Worm (Caenorhabditis elegans) whole organism, young adult: ENCODE results near the gene B0222.15.

Source experiments
- C17E4.6 ChIP-seq: fragments of 200-800 bp; sonication (Bioruptor generic); IDR thresholded peaks from 2 replicates; pipeline ENCODE4 v1.3.6; 2022; ENCODE audit warnings: missing genetic modification reagents, missing genetic modification characterization, missing compliant biosample characterization
- F55B11.4 ChIP-seq: sonication (generic microtip); optimal IDR thresholded peaks from 2 replicates; lab custom pipeline; 2016; ENCODE audit warnings: missing compliant biosample characterization, missing genetic modification characterization, borderline replicate concordance; ENCODE audit not compliant: insufficient read depth
- Y53F4B.3 ChIP-seq: fragments of 200-800 bp; sonication (Bioruptor generic); IDR thresholded peaks from 2 replicates; pipeline ENCODE4 v1.3.6; 2022; ENCODE audit warnings: missing genetic modification reagents, missing genetic modification characterization, missing compliant biosample characterization
- Y53G8AR.9 ChIP-seq: fragments of 200-800 bp; sonication (Bioruptor generic); conservative IDR thresholded peaks from 2 replicates; pipeline ENCODE4 v1.3.6; 2022; ENCODE audit warnings: missing genetic modification reagents, missing genetic modification characterization, missing compliant biosample characterization
- Y56A3A.18 ChIP-seq: fragments of 200-800 bp; sonication (Bioruptor generic); IDR thresholded peaks from 2 replicates; pipeline ENCODE4 v1.3.6; 2022; ENCODE audit warnings: missing genetic modification reagents, missing genetic modification characterization, missing compliant biosample characterization
- ZK185.1 ChIP-seq: sonication (generic microtip); optimal IDR thresholded peaks from 2 replicates; lab custom pipeline; 2016; ENCODE audit warnings: mild to moderate bottlenecking, missing genetic modification characterization, missing compliant biosample characterization; ENCODE audit not compliant: poor library complexity, severe bottlenecking
- attf-3 ChIP-seq: fragments of 200-800 bp; sonication (Bioruptor generic); conservative IDR thresholded peaks from 2 replicates; pipeline ENCODE4 v1.3.6; 2022; ENCODE audit warnings: missing genetic modification reagents, missing genetic modification characterization, missing compliant biosample characterization
- bed-1 ChIP-seq: fragments of 200-800 bp; sonication (Bioruptor generic); IDR thresholded peaks from 2 replicates; pipeline ENCODE4 v1.3.6; 2022; ENCODE audit warnings: missing genetic modification reagents, missing genetic modification characterization, missing compliant biosample characterization
- ccch-3 ChIP-seq: fragments of 200-800 bp; sonication (Bioruptor generic); optimal IDR thresholded peaks from 2 replicates; lab custom pipeline; 2018; ENCODE audit warnings: mild to moderate bottlenecking, missing genetic modification characterization, missing compliant biosample characterization
- egl-44 ChIP-seq: fragments of 200-800 bp; sonication (Bioruptor generic); IDR thresholded peaks from 2 replicates; pipeline ENCODE4 v1.3.6; 2022; ENCODE audit warnings: missing genetic modification reagents, missing genetic modification characterization, missing compliant biosample characterization
- egrh-3 ChIP-seq: fragments of 200-800 bp; sonication (Bioruptor generic); IDR thresholded peaks from 2 replicates; pipeline ENCODE4 v1.3.6; 2022; ENCODE audit warnings: missing genetic modification reagents, missing genetic modification characterization, missing compliant biosample characterization
- ets-4 ChIP-seq: fragments of 200-800 bp; sonication (Bioruptor generic); optimal IDR thresholded peaks from 2 replicates; lab custom pipeline; 2018; ENCODE audit warnings: mild to moderate bottlenecking, missing genetic modification characterization, missing compliant biosample characterization
- him-1 ChIP-seq: sonication (generic microtip); optimal IDR thresholded peaks from 2 replicates; lab custom pipeline; 2016; ENCODE audit warnings: missing genotype, missing genetic modification reagents, missing genetic modification characterization, missing compliant biosample characterization
- hlh-12 ChIP-seq: sonication (generic microtip); optimal IDR thresholded peaks from 2 replicates; lab custom pipeline; 2016; ENCODE audit warnings: missing genetic modification characterization, missing compliant biosample characterization
- hlh-26 ChIP-seq: fragments of 200-800 bp; sonication (Bioruptor generic); conservative IDR thresholded peaks from 2 replicates; pipeline ENCODE4 v1.3.6; 2022; ENCODE audit warnings: missing genetic modification reagents, missing genetic modification characterization, missing compliant biosample characterization
- hmg-1.2 ChIP-seq: fragments of 200-800 bp; sonication (Bioruptor generic); IDR thresholded peaks from 2 replicates; pipeline ENCODE4 v1.3.6; 2022; ENCODE audit warnings: missing genetic modification reagents, missing genetic modification characterization, missing compliant biosample characterization
- hrde-1 ChIP-seq: sonication (generic microtip); optimal IDR thresholded peaks from 2 replicates; lab custom pipeline; 2016; ENCODE audit warnings: missing genetic modification characterization, mild to moderate bottlenecking, missing compliant biosample characterization, moderate library complexity, missing genotype, missing genetic modification reagents, borderline replicate concordance
- hsf-1 ChIP-seq: fragments of 200-800 bp; sonication (Bioruptor generic); IDR thresholded peaks from 2 replicates; pipeline ENCODE4 v1.3.6; 2022; ENCODE audit warnings: missing genetic modification reagents, missing genetic modification characterization, missing compliant biosample characterization
- let-607 ChIP-seq, 2 experiments: fragments of 200-800 bp in 1 of 2; sonication (Bioruptor generic) in 1 of 2; sonication (generic microtip) in 1 of 2; optimal IDR thresholded peaks; 2 replicates each; lab custom pipeline; 2016 to 2018; ENCODE audit warnings: mild to moderate bottlenecking in 2 of 2, missing compliant biosample characterization in 2 of 2, missing genetic modification characterization in 2 of 2, moderate library complexity in 2 of 2, missing genotype in 1 of 2
- lin-54 ChIP-seq: fragments of 200-800 bp; sonication (Bioruptor generic); optimal IDR thresholded peaks from 2 replicates; lab custom pipeline; 2018; ENCODE audit warnings: mild to moderate bottlenecking, missing genetic modification characterization, missing compliant biosample characterization
- lsy-27 ChIP-seq: sonication (generic microtip); optimal IDR thresholded peaks from 2 replicates; lab custom pipeline; 2017; ENCODE audit warnings: missing genetic modification characterization, mild to moderate bottlenecking, missing compliant biosample characterization, antibody characterized with exemption, missing genotype, borderline replicate concordance; ENCODE audit not compliant: insufficient read depth
- madf-3 ChIP-seq: fragments of 200-800 bp; sonication (Bioruptor generic); IDR thresholded peaks from 2 replicates; pipeline ENCODE4 v1.3.6; 2022; ENCODE audit warnings: missing genetic modification reagents, missing genetic modification characterization, missing compliant biosample characterization
- mcd-1 ChIP-seq: fragments of 200-800 bp; sonication (Bioruptor generic); IDR thresholded peaks from 2 replicates; pipeline ENCODE4 v1.3.6; 2022; ENCODE audit warnings: missing genetic modification reagents, missing genetic modification characterization, missing compliant biosample characterization
- nfya-1 ChIP-seq: sonication (generic microtip); optimal IDR thresholded peaks from 2 replicates; lab custom pipeline; 2017; ENCODE audit warnings: antibody characterized with exemption, missing compliant biosample characterization, missing genetic modification characterization, borderline replicate concordance; ENCODE audit not compliant: insufficient read depth
- nfyb-1 ChIP-seq: fragments of 200-800 bp; sonication (Bioruptor generic); IDR thresholded peaks from 2 replicates; pipeline ENCODE4 v1.3.6; 2022; ENCODE audit warnings: missing genetic modification reagents, missing genetic modification characterization, missing compliant biosample characterization
- nhr-90 ChIP-seq: sonication (generic microtip); optimal IDR thresholded peaks from 2 replicates; lab custom pipeline; 2016; ENCODE audit warnings: missing genotype, mild to moderate bottlenecking, missing genetic modification characterization, missing compliant biosample characterization
- rcor-1 ChIP-seq: fragments of 200-800 bp; sonication (Bioruptor generic); IDR thresholded peaks from 2 replicates; pipeline ENCODE4 v1.3.6; 2022; ENCODE audit warnings: missing genetic modification reagents, missing genetic modification characterization, missing compliant biosample characterization
- snpc-1.1 ChIP-seq: sonication (generic microtip); optimal IDR thresholded peaks from 2 replicates; lab custom pipeline; 2017; ENCODE audit warnings: missing genetic modification characterization, mild to moderate bottlenecking, missing compliant biosample characterization, antibody characterized with exemption, moderate library complexity, missing genotype, missing genetic modification reagents; ENCODE audit not compliant: insufficient read depth
- snpc-1.3 ChIP-seq: sonication (generic microtip); optimal IDR thresholded peaks from 2 replicates; lab custom pipeline; 2017; ENCODE audit warnings: missing genetic modification characterization, mild to moderate bottlenecking, missing compliant biosample characterization, antibody characterized with exemption, moderate library complexity, missing genotype, missing genetic modification reagents; ENCODE audit not compliant: insufficient read depth
- tbx-9 ChIP-seq: sonication (generic microtip); optimal IDR thresholded peaks from 2 replicates; lab custom pipeline; 2016; ENCODE audit warnings: borderline replicate concordance, missing genetic modification characterization, inconsistent platforms, missing compliant biosample characterization
- tlf-1 ChIP-seq: fragments of 200-800 bp; sonication (Bioruptor generic); optimal IDR thresholded peaks from 2 replicates; lab custom pipeline; 2018; ENCODE audit warnings: mild to moderate bottlenecking, missing genetic modification characterization, missing compliant biosample characterization
- zim-3 ChIP-seq: sonication (generic microtip); optimal IDR thresholded peaks from 2 replicates; lab custom pipeline; 2017; ENCODE audit warnings: mild to moderate bottlenecking, missing genetic modification characterization, moderate library complexity, missing compliant biosample characterization
- ztf-25 ChIP-seq: fragments of 200-800 bp; sonication (Bioruptor generic); IDR thresholded peaks from 2 replicates; pipeline ENCODE4 v1.3.6; 2022; ENCODE audit warnings: missing genetic modification reagents, missing genetic modification characterization, missing compliant biosample characterization
- ztf-28 ChIP-seq: fragments of 200-800 bp; sonication (Bioruptor generic); IDR thresholded peaks from 2 replicates; pipeline ENCODE4 v1.3.6; 2022; ENCODE audit warnings: missing genetic modification reagents, missing genetic modification characterization, missing compliant biosample characterization
- ztf-3 ChIP-seq: fragments of 200-800 bp; sonication (Bioruptor generic); optimal IDR thresholded peaks from 2 replicates; lab custom pipeline; 2018; ENCODE audit warnings: mild to moderate bottlenecking, missing genetic modification characterization, missing compliant biosample characterization

Gene B0222.15

ce11 chrV:9126316-9126715, 30.3 kb downstream of the B0222.15 start, which contains the start of gene F21C10.4:
Gene F21C10.4, plus strand, starts transcription at chrV:9126616.
- TF ChIP-seq madf-3 (GFP tag; lab: Robert Waterston, UW) (no peak), F55B11.4 (tag; lab: Kevin White, UChicago) (no peak), rcor-1 (no peak), ztf-25 (GFP tag; lab: Robert Waterston, UW) (no peak), hrde-1 (tag; lab: Kevin White, UChicago) (no peak), mcd-1 (GFP tag; lab: Robert Waterston, UW) (no peak), Y53F4B.3 (GFP tag; lab: Robert Waterston, UW) (no peak), ets-4 (GFP tag; lab: Kevin White, UChicago) (no peak), zim-3 (tag; lab: Kevin White, UChicago) (no peak), ztf-28 (GFP tag; lab: Robert Waterston, UW) (no peak), snpc-1.3 (tag; lab: Kevin White, UChicago) (no peak), nfyb-1 (GFP tag; lab: Robert Waterston, UW) (no peak), ccch-3 (no peak), nhr-90 (tag; lab: Kevin White, UChicago) (no peak)

- no peak for TF ChIP-seq snpc-1.1 (tag; lab: Kevin White, UChicago)
- TF ChIP-seq let-607 (tag; optimal IDR thresholded peaks at IDR 0.05; lab: Kevin White, UChicago) = no peak
- no peak for TF ChIP-seq ztf-25 (GFP tag; lab: Robert Waterston, UW)
- TF ChIP-seq hlh-26 (GFP tag; lab: Robert Waterston, UW) = no peak
- TF ChIP-seq ZK185.1 (tag; lab: Kevin White, UChicago) = no peak
- no peak for TF ChIP-seq C17E4.6
- no peak for TF ChIP-seq ztf-3 (GFP tag; lab: Kevin White, UChicago)
- no peak for TF ChIP-seq attf-3 (GFP tag; lab: Robert Waterston, UW)
- no peak for TF ChIP-seq tlf-1 (GFP tag; lab: Kevin White, UChicago)
- TF ChIP-seq egl-44 = no peak
- TF ChIP-seq him-1 (tag; lab: Kevin White, UChicago) = no peak
Observed at ce11 chrV:9125345-9125744, 31.2 kb downstream of the B0222.15 start, which contains the start of gene F21C10.5. Gene F21C10.5, plus strand, starts transcription at chrV:9125645.

ce11 chrV:9124180-9124579, 32.4 kb downstream of the B0222.15 start, which contains the start of gene F21C10.6:
Gene F21C10.6, plus strand, starts transcription at chrV:9124480.
- TF ChIP-seq hlh-12 = no peak
- TF ChIP-seq hmg-1.2 (GFP tag; lab: Robert Waterston, UW) = no peak
- no peak for TF ChIP-seq rcor-1
- no peak for TF ChIP-seq egrh-3

- TF ChIP-seq ZK185.1 (tag; lab: Kevin White, UChicago) (no peak), nfya-1 (tag; lab: Kevin White, UChicago) (no peak), Y56A3A.18 (GFP tag; lab: Robert Waterston, UW) (no peak), lsy-27 (tag; lab: Kevin White, UChicago) (no peak), lin-54 (GFP tag; lab: Kevin White, UChicago) (no peak), bed-1 (GFP tag; lab: Robert Waterston, UW) (no peak), hsf-1 (GFP tag; lab: Robert Waterston, UW) (no peak), tbx-9 (no peak), Y53G8AR.9 (GFP tag; lab: Robert Waterston, UW) (no peak)
Observed at ce11 chrV:9123186-9123585, 33.4 kb downstream of the B0222.15 start, which contains the start of gene F21C10.11. Gene F21C10.11, plus strand, starts transcription at chrV:9123486.
